Worm (Caenorhabditis elegans) whole organism, L1 larva: Measurements from ENCODE around the gene ugt-47.

Experiments used
- ceh-82 ChIP-seq, 3 experiments: fragments of 150-350 bp in 1 of 3; sonication (generic microtip) in 2 of 3; optimal IDR thresholded peaks; 2 replicates each; lab custom pipeline; 2014 to 2017; ENCODE audit warnings: missing biosample characterization in 3 of 3, missing genetic modification characterization in 3 of 3
- nhr-28 ChIP-seq: fragments of 150-350 bp; optimal IDR thresholded peaks from 2 replicates; lab custom pipeline; 2014; ENCODE audit warnings: missing biosample characterization, missing genetic modification characterization
- nhr-47 ChIP-seq: sonication (generic microtip); optimal IDR thresholded peaks from 2 replicates; lab custom pipeline; 2016; ENCODE audit warnings: mild to moderate bottlenecking, missing genetic modification characterization, moderate library complexity, missing compliant biosample characterization
- pag-3 ChIP-seq: sonication (generic microtip); optimal IDR thresholded peaks from 2 replicates; lab custom pipeline; 2017; ENCODE audit warnings: missing genetic modification characterization, mild to moderate bottlenecking, missing compliant biosample characterization, antibody characterized with exemption, borderline replicate concordance; ENCODE audit not compliant: insufficient read depth
- zag-1 ChIP-seq: fragments of 150-350 bp; optimal IDR thresholded peaks from 2 replicates; lab custom pipeline; 2014; ENCODE audit warnings: missing biosample characterization, missing genetic modification characterization

DNA sequence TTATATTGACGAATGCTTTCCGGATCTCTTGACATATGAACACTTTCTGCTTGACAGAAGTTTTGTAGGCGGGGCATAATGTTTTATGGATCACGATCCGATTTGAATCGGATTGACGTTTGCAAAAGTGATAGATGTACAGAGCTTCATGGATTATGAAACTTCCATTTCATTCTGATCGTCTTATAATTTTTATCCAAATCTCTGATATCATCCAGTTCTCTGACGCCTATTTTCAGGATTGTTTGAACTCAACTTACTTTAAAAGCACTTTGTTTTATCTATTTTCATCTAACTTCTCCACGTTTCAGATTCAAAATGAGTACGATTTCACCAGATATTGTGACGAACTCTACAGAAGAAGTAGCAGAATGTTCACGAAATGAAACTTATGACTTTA lies 31.6 kb downstream of the ugt-47 start, which contains the start of gene npr-39:
- TF ChIP-seq pag-3 (tag; lab: Kevin White, UChicago) (no peak), nhr-47 (no peak), ceh-82 (tag; optimal IDR thresholded peaks at IDR 0.05; lab: Kevin White, UChicago) (no peak), zag-1 (tag; lab: Kevin White, UChicago) (no peak), nhr-28 (tag; lab: Kevin White, UChicago) (no peak)
